Worm (Caenorhabditis elegans) whole organism, L4 larva: ENCODE data around the gene K12H6.5.

Experiments used
- F44E2.7 ChIP-seq: fragments of 200-800 bp; sonication (Bioruptor generic); IDR thresholded peaks from 2 replicates; pipeline ENCODE4 v2.1.2; 2022; ENCODE audit warnings: missing genetic modification characterization, missing compliant biosample characterization
- ZK337.2 ChIP-seq: fragments of 200-800 bp; sonication (Bioruptor generic); IDR thresholded peaks from 2 replicates; pipeline ENCODE4 v1.3.6; 2022; ENCODE audit warnings: missing genetic modification reagents, missing genetic modification characterization, missing compliant biosample characterization
- aha-1 ChIP-seq: fragments of 150-350 bp; peaks from one replicate; lab custom pipeline; 2014; ENCODE audit warnings: missing biosample characterization, missing genetic modification characterization
- arid-1 ChIP-seq: fragments of 200-800 bp; sonication (Bioruptor generic); conservative IDR thresholded peaks from 2 replicates; pipeline ENCODE4 v1.3.6; 2022; ENCODE audit warnings: missing genetic modification reagents, missing genetic modification characterization, missing compliant biosample characterization
- ces-1 ChIP-seq: fragments of 150-350 bp; sonication (generic microtip); optimal IDR thresholded peaks from 4 replicates; lab custom pipeline; 2014; ENCODE audit warnings: missing biosample characterization, missing genetic modification reagents, missing genetic modification characterization
- daf-12 ChIP-seq: fragments of 150-350 bp; optimal IDR thresholded peaks from 2 replicates; lab custom pipeline; 2014; ENCODE audit warnings: missing biosample characterization, missing genetic modification reagents, missing genetic modification characterization
- daf-16 ChIP-seq, 3 experiments: sonication (generic microtip); optimal IDR thresholded peaks; 2 replicates each; lab custom pipeline; 2016 to 2017; ENCODE audit warnings: missing genetic modification characterization in 3 of 3, missing genetic modification reagents in 3 of 3, mild to moderate bottlenecking in 2 of 3, missing compliant biosample characterization in 2 of 3, missing biosample characterization in 1 of 3, moderate library complexity in 1 of 3
- dmd-6 ChIP-seq: fragments of 200-800 bp; sonication (Bioruptor generic); IDR thresholded peaks from 2 replicates; pipeline ENCODE4 v1.3.6; 2022; ENCODE audit warnings: missing genetic modification reagents, missing genetic modification characterization, missing compliant biosample characterization
- dmd-8 ChIP-seq: fragments of 200-800 bp; sonication (Bioruptor generic); IDR thresholded peaks from 2 replicates; pipeline ENCODE4 v1.3.6; 2022; ENCODE audit warnings: missing genetic modification characterization, missing compliant biosample characterization
- dpl-1 ChIP-seq: fragments of 150-350 bp; optimal IDR thresholded peaks from 2 replicates; lab custom pipeline; 2014; ENCODE audit warnings: missing biosample characterization, missing genetic modification reagents, missing genetic modification characterization
- duxl-1 ChIP-seq: sonication (generic microtip); optimal IDR thresholded peaks from 2 replicates; lab custom pipeline; 2016; ENCODE audit warnings: mild to moderate bottlenecking, missing genetic modification characterization, moderate library complexity, missing compliant biosample characterization; ENCODE audit not compliant: poor library complexity
- dve-1 ChIP-seq: sonication (generic microtip); optimal IDR thresholded peaks from 2 replicates; lab custom pipeline; 2017; ENCODE audit warnings: antibody characterized with exemption, mild to moderate bottlenecking, missing genetic modification characterization, missing compliant biosample characterization; ENCODE audit not compliant: insufficient read depth
- hif-1 ChIP-seq, 2 experiments: sonication (generic microtip); optimal IDR thresholded peaks; 2 replicates each; lab custom pipeline; 2016 to 2017; ENCODE audit warnings: missing compliant biosample characterization in 2 of 2, missing genetic modification characterization in 2 of 2, missing genetic modification reagents in 2 of 2, missing genotype in 2 of 2, mild to moderate bottlenecking in 1 of 2
- hlh-11 ChIP-seq: fragments of 200-800 bp; sonication (Bioruptor generic); optimal IDR thresholded peaks from 2 replicates; lab custom pipeline; 2018; ENCODE audit warnings: mild to moderate bottlenecking, missing genetic modification characterization, missing compliant biosample characterization
- hlh-30 ChIP-seq: sonication (generic microtip); optimal IDR thresholded peaks from 2 replicates; lab custom pipeline; 2017; ENCODE audit warnings: antibody characterized with exemption, mild to moderate bottlenecking, missing genetic modification characterization, missing compliant biosample characterization; ENCODE audit not compliant: insufficient read depth
- lim-7 ChIP-seq: fragments of 200-800 bp; sonication (Bioruptor generic); IDR thresholded peaks from 2 replicates; pipeline ENCODE4 v1.3.6; 2022; ENCODE audit warnings: missing genetic modification characterization, missing compliant biosample characterization
- lin-29 ChIP-seq: fragments of 200-800 bp; sonication (Bioruptor generic); IDR thresholded peaks from 2 replicates; pipeline ENCODE4 v1.3.6; 2022; ENCODE audit warnings: missing genetic modification reagents, missing genetic modification characterization, missing compliant biosample characterization
- lsy-2 ChIP-seq, 2 experiments: fragments of 150-350 bp in 1 of 2; sonication (generic microtip) in 1 of 2; optimal IDR thresholded peaks; 2 replicates each; lab custom pipeline; 2014 to 2017; ENCODE audit warnings: missing biosample characterization in 2 of 2, missing genetic modification characterization in 2 of 2
- mdt-29 ChIP-seq: fragments of 200-800 bp; sonication (Bioruptor generic); IDR thresholded peaks from 2 replicates; pipeline ENCODE4 v1.3.6; 2022; ENCODE audit warnings: missing genetic modification reagents, missing genetic modification characterization, missing compliant biosample characterization
- nhr-102 ChIP-seq: sonication (generic microtip); optimal IDR thresholded peaks from 2 replicates; lab custom pipeline; 2016; ENCODE audit warnings: mild to moderate bottlenecking, missing genetic modification characterization, moderate library complexity, missing compliant biosample characterization
- nhr-28 ChIP-seq: fragments of 150-350 bp; optimal IDR thresholded peaks from 2 replicates; lab custom pipeline; 2014; ENCODE audit warnings: missing biosample characterization, missing genetic modification characterization
- nhr-41 ChIP-seq: fragments of 200-800 bp; sonication (Bioruptor generic); IDR thresholded peaks from 2 replicates; pipeline ENCODE4 v1.3.6; 2022; ENCODE audit warnings: missing genetic modification reagents, missing genetic modification characterization, missing compliant biosample characterization
- sdz-12 ChIP-seq: fragments of 200-800 bp; sonication (Bioruptor generic); optimal IDR thresholded peaks from 2 replicates; lab custom pipeline; 2018; ENCODE audit warnings: mild to moderate bottlenecking, missing genetic modification characterization, missing compliant biosample characterization
- set-16 ChIP-seq: fragments of 200-800 bp; sonication (Bioruptor generic); IDR thresholded peaks from 2 replicates; pipeline ENCODE4 v1.3.6; 2022; ENCODE audit warnings: missing genetic modification reagents, missing genetic modification characterization, missing compliant biosample characterization
- skn-1 ChIP-seq: fragments of 150-350 bp; optimal IDR thresholded peaks from 2 replicates; lab custom pipeline; 2014; ENCODE audit warnings: missing biosample characterization, missing genetic modification characterization
- snpc-1.2 ChIP-seq: fragments of 200-800 bp; sonication (Bioruptor generic); IDR thresholded peaks from 2 replicates; pipeline ENCODE4 v1.3.6; 2022; ENCODE audit warnings: missing genetic modification reagents, missing genetic modification characterization, missing compliant biosample characterization
- unc-39 ChIP-seq: sonication (generic microtip); optimal IDR thresholded peaks from 2 replicates; lab custom pipeline; 2017; ENCODE audit warnings: missing biosample characterization, missing genetic modification characterization
- unc-62 ChIP-seq, 3 experiments: fragments of 150-350 bp in 1 of 3; sonication (generic microtip); optimal IDR thresholded peaks in 2 of 3; peaks in 1 of 3; 1 replicate in 1 of 3; 2 replicates in 2 of 3; lab custom pipeline; 2014 to 2017; ENCODE audit warnings: missing biosample characterization in 3 of 3, missing genetic modification characterization in 3 of 3, missing genetic modification reagents in 3 of 3, missing genotype in 1 of 3
- vab-7 ChIP-seq: fragments of 200-800 bp; sonication (Bioruptor generic); IDR thresholded peaks from 2 replicates; pipeline ENCODE4 v1.3.6; 2022; ENCODE audit warnings: missing genetic modification reagents, missing genetic modification characterization, missing compliant biosample characterization
- ztf-11 ChIP-seq: fragments of 150-350 bp; optimal IDR thresholded peaks from 2 replicates; lab custom pipeline; 2014; ENCODE audit warnings: missing biosample characterization, missing genetic modification characterization
- ztf-7 ChIP-seq: fragments of 150-350 bp; optimal IDR thresholded peaks from 2 replicates; lab custom pipeline; 2014; ENCODE audit warnings: missing biosample characterization, missing genetic modification characterization

K12H6.5 gene

DNA sequence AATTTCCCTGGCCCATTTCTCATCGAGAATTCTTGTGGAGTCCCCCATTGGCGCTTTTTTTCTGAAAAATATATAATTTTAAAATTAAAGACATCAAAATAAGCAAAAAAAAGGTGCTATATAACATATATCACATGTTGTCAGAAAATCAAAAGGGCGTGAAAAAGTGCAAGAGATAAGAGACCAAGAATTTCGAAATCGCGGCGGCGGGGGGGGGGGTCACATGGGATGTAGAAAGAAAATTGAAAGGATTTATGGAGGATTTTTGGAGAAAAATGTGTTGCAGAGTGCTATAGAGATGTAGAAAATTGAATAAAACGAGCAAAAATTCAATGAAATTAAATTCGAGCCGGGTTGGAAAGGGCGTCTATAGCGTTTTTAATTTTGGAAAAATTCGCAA is 5.2 kb upstream of the K12H6.5 start, which contains the start of gene K12H6.6:
Gene K12H6.6 (minus strand): TSS at position 61 of the 400 bp plus-strand sequence.
- 0 out of 2 replicates have a peak, but pooled peaks have one; percentile 19 for TF ChIP-seq dmd-6
- peak in 1 of 2 experiments; percentile 24 for TF ChIP-seq lsy-2 (tag; optimal IDR thresholded peaks at IDR 0.05; lab: Kevin White, UChicago)
- TF ChIP-seq nhr-28 (tag; lab: Kevin White, UChicago): peak; percentile 17
- peak; percentile 29 for TF ChIP-seq hlh-11 (tag; lab: Kevin White, UChicago)
- peak; percentile 81 for TF ChIP-seq hlh-30
- no peak for TF ChIP-seq hif-1 (tag; optimal IDR thresholded peaks at IDR 0.05; lab: Kevin White, UChicago)
- peak; percentile 65 for TF ChIP-seq aha-1
- TF ChIP-seq dve-1 (tag; lab: Kevin White, UChicago): peak; percentile 11
- no peak for TF ChIP-seq ztf-7 (tag; lab: Kevin White, UChicago)
- TF ChIP-seq duxl-1 (tag; lab: Kevin White, UChicago): no peak
- TF ChIP-seq daf-16 (GFP tag; optimal IDR thresholded peaks at IDR 0.05; lab: Kevin White, UChicago): no peak
- peak; percentile 2 for TF ChIP-seq daf-16 (tag; optimal IDR thresholded peaks at IDR 0.05; lab: Kevin White, UChicago)

DNA sequence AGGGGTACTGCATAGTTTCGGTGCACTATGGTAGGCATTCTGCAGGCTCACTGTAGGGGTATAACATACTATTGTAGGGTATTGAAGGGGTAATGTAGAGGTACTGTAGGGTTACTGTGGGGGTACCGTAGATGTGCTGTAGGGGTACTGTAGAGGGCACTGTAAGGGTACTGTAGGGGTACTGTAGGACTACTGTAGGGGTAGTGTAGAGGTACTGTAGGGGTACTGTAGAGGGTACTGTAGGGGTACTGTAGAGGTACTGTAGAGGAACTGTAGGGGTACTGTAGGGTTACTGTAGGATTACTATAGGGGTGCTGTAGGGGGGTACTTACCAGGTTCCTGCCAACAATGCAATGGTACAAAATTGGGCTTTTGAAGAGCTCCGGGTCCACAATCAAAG is 4.2 kb upstream of the K12H6.5 start:
- TF ChIP-seq daf-12 (no peak), skn-1 (tag; lab: Kevin White, UChicago) (no peak), snpc-1.2 (GFP tag; lab: Robert Waterston, UW) (peak; percentile 40; the same call in 1 of the 2 replicates), lim-7 (peak; percentile 35; the same call in 1 of the 2 replicates), duxl-1 (tag; lab: Kevin White, UChicago) (no peak), arid-1 (GFP tag; lab: Robert Waterston, UW) (0 out of 2 replicates have a peak, but pooled peaks have one; percentile 19), dmd-8 (0 out of 2 replicates have a peak, but pooled peaks have one; percentile 21), F44E2.7 (GFP tag; lab: Robert Waterston, UW) (0 out of 2 replicates have a peak, but pooled peaks have one; percentile 53), set-16 (no peak)

DNA sequence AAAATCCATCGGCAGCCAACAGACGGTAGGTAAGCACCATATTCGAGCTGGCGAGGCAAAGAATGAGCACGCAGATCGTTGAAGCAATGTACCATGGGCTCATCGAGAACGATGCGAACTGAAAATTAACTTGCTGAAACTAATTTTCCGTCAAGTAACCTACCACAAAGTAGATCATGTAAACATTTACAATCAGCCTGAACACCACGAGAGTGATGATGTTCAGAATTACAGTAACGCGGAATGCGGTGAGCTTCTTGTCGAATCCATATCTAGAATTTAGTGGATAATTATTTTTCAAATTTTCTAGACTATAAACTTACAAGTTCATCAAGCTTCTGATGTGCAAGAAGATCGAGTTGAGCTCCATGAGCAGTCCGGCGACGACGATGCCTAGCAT is 3.5 kb upstream of the K12H6.5 start:
- TF ChIP-seq unc-62 (GFP tag; optimal IDR thresholded peaks at IDR 0.05 in 1 of 2; lab: Kevin White, UChicago) (peak in 1 of 2 experiments; percentile 92), unc-62 (tag; optimal IDR thresholded peaks at IDR 0.05; lab: Kevin White, UChicago) (no peak), lim-7 (no peak), aha-1 (peak; percentile 26)

DNA sequence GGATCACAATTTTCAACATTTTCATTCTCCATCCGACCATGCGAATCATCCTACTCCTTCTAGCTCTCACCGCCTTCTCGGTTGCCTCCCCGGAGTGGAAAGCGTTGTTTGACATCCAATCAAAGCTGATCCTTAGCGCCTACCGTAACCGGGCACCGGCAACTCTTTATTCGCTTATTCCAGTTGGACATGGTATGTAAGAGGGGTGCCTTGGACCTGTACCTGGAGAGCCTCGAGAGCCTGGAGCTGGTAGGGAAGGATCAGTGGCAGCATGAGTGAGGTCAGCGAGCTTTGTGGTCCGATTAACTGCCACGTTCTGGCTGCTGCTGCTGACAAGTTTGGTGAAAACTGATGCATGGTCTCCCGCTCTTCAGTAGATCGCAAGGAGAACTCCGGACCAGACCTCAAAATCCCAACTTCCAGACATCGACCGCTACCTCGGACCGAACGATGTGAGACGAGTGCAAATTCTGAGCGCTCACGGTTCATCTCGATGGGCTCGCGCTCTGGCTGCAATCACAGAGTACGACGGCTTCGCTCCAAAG is 2.0 kb upstream of the K12H6.5 start, which contains the start of gene K12H6.8:
Gene K12H6.8 (plus strand): TSS at position 38 of the 545 bp plus-strand sequence.
- TF ChIP-seq aha-1: no peak
- TF ChIP-seq sdz-12 (GFP tag; lab: Kevin White, UChicago): peak; percentile 45
- peak; percentile 21 for TF ChIP-seq duxl-1 (tag; lab: Kevin White, UChicago)
- TF ChIP-seq set-16: peak; percentile 72
- TF ChIP-seq ztf-11 (tag; lab: Kevin White, UChicago): no peak

DNA sequence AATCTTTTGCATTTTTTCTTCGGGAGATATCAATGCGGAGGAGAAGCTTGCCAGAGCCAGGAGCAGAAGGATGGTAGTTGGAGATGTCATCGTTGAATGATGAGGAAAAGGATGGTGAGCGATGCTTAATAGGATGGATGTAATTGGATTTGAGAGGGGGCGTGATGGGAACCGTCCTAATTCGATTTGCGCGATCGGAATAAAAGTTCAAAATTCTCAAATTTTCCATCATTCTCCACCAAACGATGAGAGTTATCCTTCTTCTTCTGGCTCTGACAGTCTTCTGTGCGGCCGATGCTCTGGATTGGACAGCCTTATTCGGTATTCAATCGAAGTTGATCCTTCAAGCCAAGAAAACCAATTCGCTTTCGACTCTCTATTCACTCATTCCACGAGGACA is 1.8 kb downstream of the K12H6.5 start, which contains the start of the genes K12H6.4 and K12H6.9:
Gene K12H6.4 (minus strand): TSS at position 101 of the 400 bp plus-strand sequence.
Gene K12H6.9 (plus strand): TSS at position 236 of the 400 bp plus-strand sequence.
- TF ChIP-seq ces-1 (GFP tag; lab: Kevin White, UChicago) (no peak), lin-29 (no peak), unc-39 (tag; lab: Kevin White, UChicago) (no peak), ZK337.2 (no peak), vab-7 (GFP tag; lab: Robert Waterston, UW) (no peak), mdt-29 (GFP tag; lab: Robert Waterston, UW) (no peak), nhr-41 (GFP tag; lab: Robert Waterston, UW) (no peak), dpl-1 (GFP tag; lab: Kevin White, UChicago) (no peak), nhr-102 (tag; lab: Kevin White, UChicago) (no peak)
